Worm (Caenorhabditis elegans): ENCODE results near the gene Y105C5A.13.

ce11 chrIV:15648245-15648644, 7.2 kb downstream of the Y105C5A.13 start:
- TF ChIP-seq ama-1 (optimal IDR thresholded peaks at IDR 0.05) = no peak
- TF ChIP-seq F13C5.2 (tag; optimal IDR thresholded peaks at IDR 0.05) = no peak
- TF ChIP-seq aly-1 (tag; optimal IDR thresholded peaks at IDR 0.05) = no peak
- no peak for TF ChIP-seq pes-1 (GFP tag; IDR thresholded peaks at IDR 0.05)
- no peak for TF ChIP-seq B0310.2 (tag; optimal IDR thresholded peaks at IDR 0.05)
- TF ChIP-seq flt-1 (GFP tag; IDR thresholded peaks at IDR 0.05) = no peak
- no peak for TF ChIP-seq tbx-11 (GFP tag; IDR thresholded peaks at IDR 0.05)
- TF ChIP-seq tra-4 (tag; optimal IDR thresholded peaks at IDR 0.05) = no peak
- no peak for TF ChIP-seq scrt-1 (GFP tag; IDR thresholded peaks at IDR 0.05)
- TF ChIP-seq tbx-37 (GFP tag; conservative IDR thresholded peaks at IDR 0.05) = no peak
- TF ChIP-seq sea-1 (GFP tag; conservative IDR thresholded peaks at IDR 0.05) = no peak
- TF ChIP-seq hmg-4 (GFP tag; optimal IDR thresholded peaks at IDR 0.05) = no peak

Data from whole organism, early embryonic.